Worm (Caenorhabditis elegans): ENCODE results near the gene col-102.

ce11 chrIV:604144-604543 is at the start of gene col-102:
- TF ChIP-seq unc-130 (GFP tag; optimal IDR thresholded peaks at IDR 0.05), result no peak
- TF ChIP-seq egl-44 (GFP tag; IDR thresholded peaks at IDR 0.05), result no peak
- no peak for TF ChIP-seq ztf-18 (tag; optimal IDR thresholded peaks at IDR 0.05)
- no peak for TF ChIP-seq lin-54 (GFP tag; optimal IDR thresholded peaks at IDR 0.05)
- no peak for TF ChIP-seq unc-62 (GFP tag; optimal IDR thresholded peaks at IDR 0.05)
